Worm (Caenorhabditis elegans) whole organism, young adult: Measurements from ENCODE around the gene T05H4.15.

Source experiments
- athp-1 ChIP-seq: sonication (generic microtip); optimal IDR thresholded peaks from 2 replicates; lab custom pipeline; 2017; ENCODE audit warnings: mild to moderate bottlenecking, missing genetic modification characterization, missing compliant biosample characterization
- attf-5 ChIP-seq: fragments of 200-800 bp; sonication (Bioruptor generic); optimal IDR thresholded peaks from 2 replicates; lab custom pipeline; 2018; ENCODE audit warnings: mild to moderate bottlenecking, missing genetic modification characterization, missing compliant biosample characterization
- dox-1 ChIP-seq: fragments of 200-800 bp; sonication (Bioruptor generic); IDR thresholded peaks from 2 replicates; pipeline ENCODE4 v1.3.6; 2022; ENCODE audit warnings: missing genetic modification reagents, missing genetic modification characterization, missing compliant biosample characterization
- egl-18 ChIP-seq: fragments of 200-800 bp; sonication (Bioruptor generic); IDR thresholded peaks from 2 replicates; pipeline ENCODE4 v1.3.6; 2022; ENCODE audit warnings: missing genetic modification reagents, missing genetic modification characterization, missing compliant biosample characterization
- hlh-26 ChIP-seq: fragments of 200-800 bp; sonication (Bioruptor generic); conservative IDR thresholded peaks from 2 replicates; pipeline ENCODE4 v1.3.6; 2022; ENCODE audit warnings: missing genetic modification reagents, missing genetic modification characterization, missing compliant biosample characterization
- lsy-27 ChIP-seq: sonication (generic microtip); optimal IDR thresholded peaks from 2 replicates; lab custom pipeline; 2017; ENCODE audit warnings: missing genetic modification characterization, mild to moderate bottlenecking, missing compliant biosample characterization, antibody characterized with exemption, missing genotype, borderline replicate concordance; ENCODE audit not compliant: insufficient read depth
- rec-8 ChIP-seq, 2 experiments: sonication (generic microtip); optimal IDR thresholded peaks; 2 replicates each; lab custom pipeline; 2016; ENCODE audit warnings: mild to moderate bottlenecking in 2 of 2, missing genetic modification characterization in 2 of 2, missing genetic modification reagents in 2 of 2, missing genotype in 2 of 2, missing biosample characterization in 1 of 2, missing compliant biosample characterization in 1 of 2, moderate library complexity in 1 of 2
- ztf-18 ChIP-seq: sonication (generic microtip); optimal IDR thresholded peaks from 2 replicates; lab custom pipeline; 2016; ENCODE audit warnings: missing genotype, mild to moderate bottlenecking, missing genetic modification characterization, missing compliant biosample characterization

- TF ChIP-seq dox-1 (GFP tag; lab: Robert Waterston, UW): no peak
- no peak for TF ChIP-seq athp-1 (tag; lab: Kevin White, UChicago)
- TF ChIP-seq ztf-18 (tag; lab: Kevin White, UChicago): no peak
- no peak for TF ChIP-seq attf-5 (GFP tag; lab: Kevin White, UChicago)
- no peak for TF ChIP-seq hlh-26 (GFP tag; lab: Robert Waterston, UW)
- TF ChIP-seq rec-8 (tag; optimal IDR thresholded peaks at IDR 0.05; lab: Kevin White, UChicago): no peak
- no peak for TF ChIP-seq lsy-27 (tag; lab: Kevin White, UChicago)
- no peak for TF ChIP-seq egl-18 (GFP tag; lab: Robert Waterston, UW)
Measured at ce11 chrV:6400528-6400927, 41.0 kb downstream of the T05H4.15 start.
